Worm (Caenorhabditis elegans): ENCODE results near the gene W02A2.8.

ce11 chrIV:13370235-13370739 lies 11.9 kb upstream of the W02A2.8 start, which contains the start of the genes rla-2, popl-7 and Y62E10A.24:
- TF ChIP-seq elt-3 (tag; optimal IDR thresholded peaks at IDR 0.05) (no peak), mls-2 (tag; optimal IDR thresholded peaks at IDR 0.05) (no peak), snpc-4 (tag; optimal IDR thresholded peaks at IDR 0.05) (no peak), ztf-11 (tag; optimal IDR thresholded peaks at IDR 0.05) (no peak), lsy-2 (tag; optimal IDR thresholded peaks at IDR 0.05) (peak; percentile 87), lin-13 (tag; optimal IDR thresholded peaks at IDR 0.05) (no peak), mep-1 (tag; optimal IDR thresholded peaks at IDR 0.05) (no peak)

Measured in whole organism, mixed stage, embryonic.